Fruit fly (Drosophila melanogaster): ENCODE data around the gene CG14710.

The CG14710 gene

dm6 chr3R:11628416-11629041 is 8.6 kb downstream of the CG14710 start, which contains the start of gene CG14712 (continued):
- TF ChIP-seq CG13296 (GFP tag; optimal IDR thresholded peaks at IDR 0.05) (no peak), ci (GFP tag; IDR thresholded peaks at IDR 0.05) (no peak), her (GFP tag; optimal IDR thresholded peaks at IDR 0.05) (no peak), CG5245 (GFP tag; optimal IDR thresholded peaks at IDR 0.05) (no peak), CG10462 (GFP tag; optimal IDR thresholded peaks at IDR 0.05) (no peak), dimm (GFP tag; IDR thresholded peaks at IDR 0.05) (no peak), CG8281 (tag; optimal IDR thresholded peaks at IDR 0.05) (no peak), NFAT (GFP tag; IDR thresholded peaks at IDR 0.05) (no peak), ssp (GFP tag; IDR thresholded peaks at IDR 0.05) (no peak), CG4404 (GFP tag; IDR thresholded peaks at IDR 0.05) (no peak), Opbp (GFP tag; IDR thresholded peaks at IDR 0.05; ENCODE audit: partially characterized antibody) (0 out of 3 replicates have a peak, but pooled peaks have one; percentile 25), ttk (GFP tag; IDR thresholded peaks at IDR 0.05) (no peak), CG2129 (GFP tag; IDR thresholded peaks at IDR 0.05; ENCODE audit: partially characterized antibody) (no peak), CG34422 (GFP tag; IDR thresholded peaks at IDR 0.05) (peak; percentile 16; the same call in 1 of the 3 replicates), CG16815 (GFP tag; optimal IDR thresholded peaks at IDR 0.05) (no peak), Taf1 (GFP tag; IDR thresholded peaks at IDR 0.05) (no peak), CG8478 (optimal IDR thresholded peaks at IDR 0.05) (no peak), eyg (GFP tag; optimal IDR thresholded peaks at IDR 0.05) (no peak), CG15514 (GFP tag; optimal IDR thresholded peaks at IDR 0.05) (peak; percentile 83), Fer2 (tag; optimal IDR thresholded peaks at IDR 0.05) (no peak), cad (GFP tag; optimal IDR thresholded peaks at IDR 0.05) (no peak), Dbx (GFP tag; IDR thresholded peaks at IDR 0.05) (no peak), knrl (GFP tag; IDR thresholded peaks at IDR 0.05; ENCODE audit: partially characterized antibody) (peak; percentile 50; the same call in 1 of the 3 replicates), croc (GFP tag; conservative IDR thresholded peaks at IDR 0.05) (no peak), Bdp1 (GFP tag; optimal IDR thresholded peaks at IDR 0.05) (no peak), CG12104 (GFP tag; optimal IDR thresholded peaks at IDR 0.05) (no peak), CkIIα-i1 (GFP tag; IDR thresholded peaks at IDR 0.05) (no peak), Adf1 (GFP tag; IDR thresholded peaks at IDR 0.05) (0 out of 2 replicates have a peak, but pooled peaks have one; percentile 15), usp (GFP tag; optimal IDR thresholded peaks at IDR 0.05) (no peak), CG11696 (GFP tag; IDR thresholded peaks at IDR 0.05) (no peak), da (GFP tag; optimal IDR thresholded peaks at IDR 0.05) (no peak), org-1 (GFP tag; optimal IDR thresholded peaks at IDR 0.05) (no peak), bigmax (GFP tag; optimal IDR thresholded peaks at IDR 0.05) (no peak), Sry-δ (GFP tag; optimal IDR thresholded peaks at IDR 0.05) (peak; percentile 68), bab2 (GFP tag; optimal IDR thresholded peaks at IDR 0.05) (no peak), CG1602 (GFP tag; optimal IDR thresholded peaks at IDR 0.05) (no peak), CG3847 (GFP tag; IDR thresholded peaks at IDR 0.05) (0 out of 2 replicates have a peak, but pooled peaks have one; percentile 23), CG12155 (GFP tag; optimal IDR thresholded peaks at IDR 0.05) (no peak), eve (GFP tag; optimal IDR thresholded peaks at IDR 0.05) (no peak), stc (GFP tag; IDR thresholded peaks at IDR 0.05) (no peak), CG3065 (GFP tag; optimal IDR thresholded peaks at IDR 0.05) (no peak), ERR (GFP tag; optimal IDR thresholded peaks at IDR 0.05) (no peak), CG6791 (GFP tag; IDR thresholded peaks at IDR 0.05; ENCODE audit: partially characterized antibody) (0 out of 3 replicates have a peak, but pooled peaks have one; percentile 40), Usf (GFP tag; optimal IDR thresholded peaks at IDR 0.05) (no peak), tup (GFP tag; optimal IDR thresholded peaks at IDR 0.05) (no peak), Optix (GFP tag; IDR thresholded peaks at IDR 0.05) (no peak), PHDP (tag; optimal IDR thresholded peaks at IDR 0.05) (no peak), Doc2 (GFP tag; IDR thresholded peaks at IDR 0.05) (no peak), btn (GFP tag; optimal IDR thresholded peaks at IDR 0.05) (no peak), nerfin-1 (tag; optimal IDR thresholded peaks at IDR 0.05) (no peak), NfI (GFP tag; optimal IDR thresholded peaks at IDR 0.05) (no peak), klu (GFP tag; IDR thresholded peaks at IDR 0.05) (no peak)
